Worm (Caenorhabditis elegans): Measurements from ENCODE around the gene ZK892.6.
A peak's percentile ranks its signal among the peaks of the same experiment; 100 is the strongest.

The ZK892.6 gene

DNA sequence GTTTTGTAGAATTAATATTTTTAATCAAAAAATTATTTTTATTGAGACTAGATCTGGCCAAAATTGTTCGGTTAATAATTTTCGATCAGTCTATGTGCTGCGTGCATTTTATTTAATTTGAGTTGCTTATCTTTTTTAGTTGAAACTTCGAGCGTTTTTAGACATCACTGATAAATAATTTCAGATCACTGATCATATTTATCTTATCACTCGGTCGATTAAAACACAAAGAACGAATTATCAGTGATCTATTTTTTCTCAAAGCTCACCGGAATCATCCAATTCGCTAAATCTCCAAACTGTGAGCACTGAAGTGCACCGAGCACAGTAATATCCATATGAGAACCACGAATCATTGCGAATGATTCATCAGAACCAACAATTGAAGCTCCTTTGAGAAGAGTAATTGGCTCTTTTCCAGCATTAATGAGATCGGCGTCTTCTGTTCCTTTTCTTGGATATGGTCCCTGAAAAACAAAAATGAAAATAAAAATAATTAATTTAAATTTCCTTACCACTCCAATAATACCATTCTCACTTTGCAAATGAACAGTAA, 44.8 kb downstream of the ZK892.6 start:
- TF ChIP-seq elt-2 (tag; optimal IDR thresholded peaks at IDR 0.05) (peak; percentile 63), Y116A8C.19 (tag; optimal IDR thresholded peaks at IDR 0.05; ENCODE audit: borderline replicate concordance) (no peak), unc-130 (tag; optimal IDR thresholded peaks at IDR 0.05) (no peak), efl-3 (GFP tag; optimal IDR thresholded peaks at IDR 0.05) (no peak), fkh-8 (tag; optimal IDR thresholded peaks at IDR 0.05) (no peak), hlh-4 (tag; optimal IDR thresholded peaks at IDR 0.05) (no peak), jun-1 (tag; optimal IDR thresholded peaks at IDR 0.05) (no peak), egl-13 (tag; optimal IDR thresholded peaks at IDR 0.05) (no peak), snu-23 (GFP tag; optimal IDR thresholded peaks at IDR 0.05) (no peak), rnt-1 (tag; optimal IDR thresholded peaks at IDR 0.05) (peak; percentile 0), isw-1 (GFP tag; IDR thresholded peaks at IDR 0.05) (no peak), unc-62 (GFP tag; optimal IDR thresholded peaks at IDR 0.05) (no peak), xbp-1 (tag; optimal IDR thresholded peaks at IDR 0.05) (no peak), aly-2 (tag; optimal IDR thresholded peaks at IDR 0.05) (no peak), lin-14 (GFP tag; optimal IDR thresholded peaks at IDR 0.05) (no peak), ceh-63 (GFP tag; optimal IDR thresholded peaks at IDR 0.05) (no peak), nhr-11 (tag; optimal IDR thresholded peaks at IDR 0.05) (no peak), ceh-88 (GFP tag; IDR thresholded peaks at IDR 0.05) (no peak), ceh-90 (tag; optimal IDR thresholded peaks at IDR 0.05) (no peak), nhr-90 (tag; optimal IDR thresholded peaks at IDR 0.05; ENCODE audit: poor library complexity) (no peak), ztf-11 (tag; optimal IDR thresholded peaks at IDR 0.05) (no peak), mef-2 (tag; optimal IDR thresholded peaks at IDR 0.05) (no peak), unc-86 (tag; optimal IDR thresholded peaks at IDR 0.05) (no peak), ceh-8 (GFP tag; optimal IDR thresholded peaks at IDR 0.05) (no peak), hlh-17 (GFP tag; optimal IDR thresholded peaks at IDR 0.05; ENCODE audit: borderline replicate concordance) (no peak), pax-3 (tag; optimal IDR thresholded peaks at IDR 0.05) (no peak), mdl-1 (tag; optimal IDR thresholded peaks at IDR 0.05) (no peak), lsy-2 (tag; optimal IDR thresholded peaks at IDR 0.05) (peak in 1 of 2 experiments; percentile 14), ama-1 (optimal IDR thresholded peaks at IDR 0.05) (peak; percentile 54), lin-13 (GFP tag; optimal IDR thresholded peaks at IDR 0.05) (no peak), nhr-20 (tag; optimal IDR thresholded peaks at IDR 0.05) (no peak), elt-3 (tag; optimal IDR thresholded peaks at IDR 0.05) (no peak), nhr-77 (tag; optimal IDR thresholded peaks at IDR 0.05) (no peak), pqm-1 (tag; optimal IDR thresholded peaks at IDR 0.05) (no peak), C16A3.4 (tag; optimal IDR thresholded peaks at IDR 0.05) (no peak), alr-1 (tag; optimal IDR thresholded peaks at IDR 0.05; ENCODE audit: borderline replicate concordance) (no peak), nhr-47 (tag; optimal IDR thresholded peaks at IDR 0.05) (no peak), sptf-1 (tag; optimal IDR thresholded peaks at IDR 0.05) (no peak), dpl-1 (GFP tag; optimal IDR thresholded peaks at IDR 0.05) (no peak), F16B12.6 (tag; optimal IDR thresholded peaks at IDR 0.05) (no peak), nhr-28 (tag; optimal IDR thresholded peaks at IDR 0.05) (no peak), mab-9 (GFP tag; IDR thresholded peaks at IDR 0.05) (no peak), snpc-4 (tag; optimal IDR thresholded peaks at IDR 0.05) (no peak), lin-35 (GFP tag; optimal IDR thresholded peaks at IDR 0.05) (peak in 1 of 2 experiments; percentile 11), sox-4 (tag; optimal IDR thresholded peaks at IDR 0.05) (no peak), nhr-237 (tag; optimal IDR thresholded peaks at IDR 0.05) (no peak), nhr-71 (tag; optimal IDR thresholded peaks at IDR 0.05) (peak; percentile 70), tlp-1 (tag; optimal IDR thresholded peaks at IDR 0.05) (no peak), irx-1 (tag; optimal IDR thresholded peaks at IDR 0.05) (no peak), fos-1 (tag; optimal IDR thresholded peaks at IDR 0.05) (no peak), C04F5.9 (tag; optimal IDR thresholded peaks at IDR 0.05) (no peak), blmp-1 (tag; optimal IDR thresholded peaks at IDR 0.05) (no peak), mep-1 (tag; optimal IDR thresholded peaks at IDR 0.05) (no peak), unc-30 (tag; optimal IDR thresholded peaks at IDR 0.05) (no peak)

Data from whole organism, L1 larva.